Worm (Caenorhabditis elegans): ENCODE measurements around the gene pbs-6.

DNA sequence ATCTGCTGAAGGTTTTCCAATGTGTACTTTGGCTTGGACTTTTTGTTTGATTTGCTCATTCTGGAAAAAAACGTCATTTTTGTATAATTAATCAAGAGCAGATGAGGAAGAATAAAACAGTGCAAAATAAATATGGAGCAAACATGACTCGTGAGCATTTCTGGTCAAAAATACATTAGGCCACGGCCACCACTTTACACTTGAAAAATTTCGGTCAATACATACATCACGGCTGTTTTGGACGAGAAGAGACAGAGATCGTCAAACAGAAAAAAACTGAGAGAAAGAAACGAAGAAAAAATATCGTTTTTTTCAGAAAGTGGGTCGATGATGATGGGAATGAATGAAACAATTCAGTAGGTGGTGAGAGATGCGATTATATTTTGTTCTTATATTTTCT, 24.4 kb upstream of the pbs-6 start, which contains the start of the genes F09G8.7 and crn-7:
- TF ChIP-seq elt-1 (tag; optimal IDR thresholded peaks at IDR 0.05) (no peak), R02D3.7 (tag; optimal IDR thresholded peaks at IDR 0.05) (no peak)

Measured in whole organism, L2 larva.